Fruit fly (Drosophila melanogaster): ENCODE measurements around the gene alpha-Man-IIa.

DNA sequence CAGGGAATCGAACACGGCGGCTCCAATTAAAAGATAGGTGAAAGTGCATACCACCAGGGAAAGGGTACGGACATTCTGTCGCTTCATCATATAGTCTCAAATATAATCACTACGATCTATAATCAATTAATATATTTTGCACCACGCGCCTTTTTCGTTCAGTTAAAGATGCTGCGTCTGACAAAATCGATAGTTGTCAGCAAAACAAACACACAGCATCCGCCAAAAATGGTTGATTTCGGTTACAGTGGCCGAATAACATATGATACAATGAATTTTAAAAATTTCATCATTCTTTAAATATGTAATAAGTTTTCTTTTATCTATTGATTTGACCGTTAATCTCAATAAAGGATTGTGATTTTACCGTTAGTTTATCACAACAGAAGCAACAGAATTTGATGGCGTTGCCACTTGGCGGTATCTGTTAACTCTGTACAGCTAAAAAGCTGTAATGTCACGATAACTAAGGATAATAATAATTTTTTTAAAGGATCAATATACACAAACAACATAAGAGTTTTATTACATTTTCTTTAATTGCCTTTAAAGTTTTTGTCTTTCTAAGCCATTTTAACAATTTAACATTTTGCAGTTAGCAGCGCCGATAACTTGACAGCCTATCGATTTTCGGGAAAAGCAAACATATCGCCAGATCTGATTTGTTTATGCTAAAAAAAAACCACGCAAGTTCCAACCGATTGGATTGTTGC lies at the start of gene alpha-Man-IIa, which contains the start of gene Task7:
- TF ChIP-seq CG8478 (optimal IDR thresholded peaks at IDR 0.05) (no peak), psq (optimal IDR thresholded peaks at IDR 0.05) (no peak), usp (GFP tag; optimal IDR thresholded peaks at IDR 0.05) (no peak), Dll (optimal IDR thresholded peaks at IDR 0.05) (no peak)

Data from whole organism.